Fruit fly (Drosophila melanogaster) whole organism, embryonic: ENCODE measurements around the gene ND-39.

Experiments
- Adf1 ChIP-seq: fragments of 200-800 bp; sonication (Bioruptor generic); IDR thresholded peaks from 2 replicates; pipeline ENCODE4 v1.3.6; 2022; ENCODE audit warnings: missing biosample characterization, missing genetic modification characterization
- Antp ChIP-seq: fragments of 200-800 bp; sonication (Bioruptor generic); optimal IDR thresholded peaks from 3 replicates; lab custom pipeline; 2016; ENCODE audit warnings: missing biosample characterization, missing genetic modification characterization
- Atf-2 ChIP-seq: fragments of 200-800 bp; sonication (Bioruptor generic); optimal IDR thresholded peaks from 2 replicates; lab custom pipeline; 2016; ENCODE audit warnings: missing biosample characterization, missing genetic modification characterization
- CG10267 ChIP-seq: fragments of 200-800 bp; sonication (Bioruptor generic); optimal IDR thresholded peaks from 2 replicates; lab custom pipeline; 2018; ENCODE audit warnings: missing biosample characterization, mild to moderate bottlenecking, missing genetic modification characterization, moderate library complexity
- CG10274 ChIP-seq: fragments of 200-800 bp; sonication (Bioruptor generic); optimal IDR thresholded peaks from 3 replicates; lab custom pipeline; 2017; ENCODE audit warnings: missing biosample characterization, mild to moderate bottlenecking, missing genetic modification characterization
- CG10543 ChIP-seq: fragments of 200-800 bp; sonication (Bioruptor generic); optimal IDR thresholded peaks from 3 replicates; lab custom pipeline; 2017; ENCODE audit warnings: missing biosample characterization, mild to moderate bottlenecking, missing genetic modification characterization, moderate library complexity
- CG11504 ChIP-seq: fragments of 200-800 bp; sonication (Bioruptor generic); optimal IDR thresholded peaks from 3 replicates; lab custom pipeline; 2019; ENCODE audit warnings: missing biosample characterization, mild to moderate bottlenecking, missing genetic modification characterization, moderate library complexity
- CG13296 ChIP-seq: fragments of 200-800 bp; sonication (Bioruptor generic); optimal IDR thresholded peaks from 3 replicates; lab custom pipeline; 2018; ENCODE audit warnings: missing biosample characterization, mild to moderate bottlenecking, missing genetic modification characterization
- CG14710 ChIP-seq: fragments of 200-800 bp; sonication (Bioruptor generic); optimal IDR thresholded peaks from 3 replicates; lab custom pipeline; 2019; ENCODE audit warnings: missing biosample characterization, mild to moderate bottlenecking, missing genetic modification characterization, moderate library complexity
- CG15269 ChIP-seq: fragments of 200-800 bp; sonication (Bioruptor generic); optimal IDR thresholded peaks from 2 replicates; lab custom pipeline; 2018; ENCODE audit warnings: missing biosample characterization, mild to moderate bottlenecking, missing genetic modification characterization, moderate library complexity
- CG15479 ChIP-seq: fragments of 200-800 bp; sonication (Bioruptor generic); optimal IDR thresholded peaks from 3 replicates; lab custom pipeline; 2019; ENCODE audit warnings: missing biosample characterization, mild to moderate bottlenecking, missing genetic modification characterization, moderate library complexity
- CG17829 ChIP-seq: fragments of 200-800 bp; optimal IDR thresholded peaks from 2 replicates; lab custom pipeline; 2019; ENCODE audit warnings: missing biosample characterization, mild to moderate bottlenecking, missing genetic modification characterization, moderate library complexity
- CG30020 ChIP-seq: fragments of 200-800 bp; optimal IDR thresholded peaks from 2 replicates; lab custom pipeline; 2019; ENCODE audit warnings: missing biosample characterization, mild to moderate bottlenecking, missing genetic modification characterization, moderate library complexity
- CG3847 ChIP-seq: fragments of 200-800 bp; sonication (Bioruptor generic); IDR thresholded peaks from 2 replicates; pipeline ENCODE4 v1.3.6; 2022; ENCODE audit warnings: missing biosample characterization, missing genetic modification characterization
- CG4707 ChIP-seq: fragments of 200-800 bp; sonication (Bioruptor generic); optimal IDR thresholded peaks from 2 replicates; lab custom pipeline; 2018; ENCODE audit warnings: missing biosample characterization, mild to moderate bottlenecking, missing genetic modification characterization, moderate library complexity
- CG5180 ChIP-seq: fragments of 200-800 bp; sonication (Bioruptor generic); optimal IDR thresholded peaks from 3 replicates; lab custom pipeline; 2017; ENCODE audit warnings: missing biosample characterization, missing genetic modification characterization, mild to moderate bottlenecking, moderate library complexity, missing genetic modification reagents
- CG6791 ChIP-seq: fragments of 200-800 bp; sonication (Bioruptor generic); IDR thresholded peaks from 3 replicates; pipeline ENCODE4 v1.3.6; 2022; ENCODE audit warnings: missing biosample characterization, missing genetic modification characterization; ENCODE audit not compliant: partially characterized antibody
- CG7839 ChIP-seq: fragments of 200-800 bp; sonication (Bioruptor generic); optimal IDR thresholded peaks from 3 replicates; lab custom pipeline; 2018; ENCODE audit warnings: missing biosample characterization, mild to moderate bottlenecking, missing genetic modification characterization, moderate library complexity
- CG9609 ChIP-seq: fragments of 200-800 bp; sonication (Bioruptor generic); optimal IDR thresholded peaks from 3 replicates; lab custom pipeline; 2016; ENCODE audit warnings: missing biosample characterization, missing genetic modification characterization
- Deaf1 ChIP-seq: fragments of 200-800 bp; optimal IDR thresholded peaks from 3 replicates; lab custom pipeline; 2019; ENCODE audit warnings: missing biosample characterization, mild to moderate bottlenecking, missing genetic modification characterization, moderate library complexity
- Dll ChIP-seq: fragments of 200-800 bp; sonication (Bioruptor generic); IDR thresholded peaks from 4 replicates; pipeline ENCODE4 v1.3.6; 2022; ENCODE audit warnings: missing biosample characterization, missing genetic modification characterization; ENCODE audit not compliant: partially characterized antibody
- Doc3 ChIP-seq: fragments of 200-800 bp; sonication (Bioruptor generic); IDR thresholded peaks from 3 replicates; pipeline ENCODE4 v1.3.6; 2022; ENCODE audit warnings: missing biosample characterization, missing genetic modification characterization; ENCODE audit not compliant: partially characterized antibody
- Dp ChIP-seq: fragments of 200-800 bp; sonication (Bioruptor generic); optimal IDR thresholded peaks from 2 replicates; lab custom pipeline; 2018; ENCODE audit warnings: missing biosample characterization, mild to moderate bottlenecking, missing genetic modification characterization, moderate library complexity
- Ets97D ChIP-seq: fragments of 200-800 bp; sonication (Bioruptor generic); optimal IDR thresholded peaks from 3 replicates; lab custom pipeline; 2016; ENCODE audit warnings: missing biosample characterization, missing genetic modification characterization
- H2.0 ChIP-seq: fragments of 200-800 bp; sonication (Bioruptor generic); IDR thresholded peaks from 2 replicates; pipeline ENCODE4 v1.3.6; 2022; ENCODE audit warnings: missing biosample characterization, missing genetic modification characterization
- HHEX ChIP-seq: fragments of 200-800 bp; sonication (Bioruptor generic); optimal IDR thresholded peaks from 3 replicates; lab custom pipeline; 2017; ENCODE audit warnings: missing biosample characterization, mild to moderate bottlenecking, missing genetic modification characterization, missing genetic modification reagents
- Lhr ChIP-seq: fragments of 200-800 bp; sonication (Bioruptor generic); optimal IDR thresholded peaks from 3 replicates; lab custom pipeline; 2017; ENCODE audit warnings: mild to moderate bottlenecking, missing biosample characterization, missing genetic modification reagents, missing genetic modification characterization
- Pdp1 ChIP-seq, 2 experiments: fragments of 200-800 bp; sonication (Bioruptor generic); optimal IDR thresholded peaks; 3 replicates each; lab custom pipeline; 2016; ENCODE audit warnings: missing biosample characterization in 2 of 2, missing genetic modification characterization in 2 of 2, mild to moderate bottlenecking in 1 of 2, moderate library complexity in 1 of 2
- Sin3A ChIP-seq: fragments of >200 bp; optimal IDR thresholded peaks from 2 replicates; lab custom pipeline; 2018
- Xrp1 ChIP-seq: fragments of 200-800 bp; sonication (Bioruptor generic); IDR thresholded peaks from 2 replicates; pipeline ENCODE4 v1.3.6; 2022; ENCODE audit warnings: missing biosample characterization, missing genetic modification characterization
- ac ChIP-seq: fragments of 200-800 bp; sonication (Bioruptor generic); optimal IDR thresholded peaks from 3 replicates; lab custom pipeline; 2017; ENCODE audit warnings: missing biosample characterization, mild to moderate bottlenecking, missing genetic modification characterization
- bbx ChIP-seq: fragments of 200-800 bp; sonication (Bioruptor generic); IDR thresholded peaks from 2 replicates; pipeline ENCODE4 v1.3.6; 2022; ENCODE audit warnings: missing biosample characterization, missing genetic modification characterization; ENCODE audit not compliant: partially characterized antibody
- bcd ChIP-seq: fragments of 200-800 bp; sonication (Bioruptor generic); optimal IDR thresholded peaks from 2 replicates; lab custom pipeline; 2017; ENCODE audit warnings: missing biosample characterization, mild to moderate bottlenecking, missing genetic modification characterization
- chif ChIP-seq, 2 experiments: fragments of 200-800 bp; sonication (Bioruptor generic); optimal IDR thresholded peaks; 3 replicates each; lab custom pipeline; 2016; ENCODE audit warnings: missing biosample characterization in 2 of 2, missing genetic modification characterization in 2 of 2
- dpn ChIP-seq, 2 experiments: fragments of 200-800 bp; sonication (Bioruptor generic); optimal IDR thresholded peaks; 3 replicates each; lab custom pipeline; 2016; ENCODE audit warnings: missing biosample characterization in 2 of 2, missing genetic modification characterization in 2 of 2
- esg ChIP-seq: fragments of 200-800 bp; sonication (Bioruptor generic); conservative IDR thresholded peaks from 2 replicates; pipeline ENCODE4 v1.3.6; 2022; ENCODE audit warnings: missing biosample characterization, missing genetic modification characterization
- eyg ChIP-seq: fragments of 200-800 bp; sonication (Bioruptor generic); optimal IDR thresholded peaks from 3 replicates; lab custom pipeline; 2016; ENCODE audit warnings: missing biosample characterization, missing genetic modification characterization
- fd3F ChIP-seq: fragments of 200-800 bp; sonication (Bioruptor generic); optimal IDR thresholded peaks from 2 replicates; lab custom pipeline; 2018; ENCODE audit warnings: missing biosample characterization, mild to moderate bottlenecking, missing genetic modification characterization, moderate library complexity
- ftz-f1 ChIP-seq: fragments of 200-800 bp; sonication (Bioruptor generic); optimal IDR thresholded peaks from 2 replicates; lab custom pipeline; 2016; ENCODE audit warnings: missing biosample characterization, missing genetic modification characterization
- kah ChIP-seq: fragments of 200-800 bp; sonication (Bioruptor generic); optimal IDR thresholded peaks from 2 replicates; lab custom pipeline; 2018; ENCODE audit warnings: missing biosample characterization, mild to moderate bottlenecking, missing genetic modification characterization
- lab ChIP-seq: fragments of 200-800 bp; sonication (Bioruptor generic); optimal IDR thresholded peaks from 3 replicates; lab custom pipeline; 2017; ENCODE audit warnings: missing biosample characterization, missing genetic modification characterization, mild to moderate bottlenecking, moderate library complexity, missing genetic modification reagents
- nau ChIP-seq: fragments of 200-800 bp; sonication (Bioruptor generic); optimal IDR thresholded peaks from 3 replicates; lab custom pipeline; 2017; ENCODE audit warnings: missing biosample characterization, mild to moderate bottlenecking, missing genetic modification characterization, missing genetic modification reagents
- phol ChIP-seq: fragments of 200-800 bp; sonication (Bioruptor generic); optimal IDR thresholded peaks from 3 replicates; lab custom pipeline; 2018; ENCODE audit warnings: missing biosample characterization, mild to moderate bottlenecking, missing genetic modification characterization, moderate library complexity
- sens ChIP-seq: fragments of 200-800 bp; sonication (Bioruptor generic); peaks from one replicate; lab custom pipeline; 2016; ENCODE audit warnings: missing biosample characterization, missing genetic modification characterization
- sim ChIP-seq: fragments of 200-800 bp; sonication (Bioruptor generic); IDR thresholded peaks from 2 replicates; pipeline ENCODE4 v1.3.6; 2022; ENCODE audit warnings: missing biosample characterization, missing genetic modification characterization
- sug ChIP-seq: fragments of 200-800 bp; optimal IDR thresholded peaks from 2 replicates; lab custom pipeline; 2019; ENCODE audit warnings: missing biosample characterization, mild to moderate bottlenecking, missing genetic modification characterization, moderate library complexity
- tna ChIP-seq: fragments of 200-800 bp; sonication (Bioruptor generic); IDR thresholded peaks from 2 replicates; pipeline ENCODE4 v1.3.6; 2022; ENCODE audit warnings: missing biosample characterization, missing genetic modification characterization; ENCODE audit not compliant: partially characterized antibody
- usp ChIP-seq: fragments of >200 bp; optimal IDR thresholded peaks from 2 replicates; lab custom pipeline; 2017; ENCODE audit warnings: missing biosample characterization, missing genetic modification characterization

ND-39 gene

dm6 chr3L:20494780-20495591 lies 3.1 kb downstream of the ND-39 start, which contains the start of gene ZnT77C (continued):
- peak; percentile 6 for TF ChIP-seq CG17829 (tag; lab: Kevin White, UChicago)
- TF ChIP-seq HHEX, result no peak
- peak; percentile 31 for TF ChIP-seq Sin3A (lab: Kevin White, UChicago)
- 0 out of 4 replicates have a peak, but pooled peaks have one; percentile 14 for TF ChIP-seq Dll (GFP tag; lab: Robert Waterston, UW)
- TF ChIP-seq bcd (GFP tag; lab: Kevin White, UChicago), result no peak
- TF ChIP-seq CG13296, result peak; percentile 77
- no peak for TF ChIP-seq sug (tag; lab: Kevin White, UChicago)
- peak; percentile 70 for TF ChIP-seq sens
- peak; percentile 40 for TF ChIP-seq CG15269 (tag; lab: Kevin White, UChicago)
- TF ChIP-seq CG14710, result peak; percentile 13
- TF ChIP-seq chif (GFP tag; optimal IDR thresholded peaks at IDR 0.05; lab: Kevin White, UChicago), result no peak
- no peak for TF ChIP-seq Adf1 (GFP tag; lab: Robert Waterston, UW)
- no peak for TF ChIP-seq tna (GFP tag; lab: Robert Waterston, UW)
- no peak for TF ChIP-seq Atf-2 (GFP tag; lab: Kevin White, UChicago)
- peak; percentile 57 for TF ChIP-seq CG11504 (tag; lab: Kevin White, UChicago)
- TF ChIP-seq ftz-f1 (GFP tag; lab: Kevin White, UChicago), result no peak
- no peak for TF ChIP-seq sim (GFP tag; lab: Robert Waterston, UW)
- no peak for TF ChIP-seq CG10543 (GFP tag; lab: Kevin White, UChicago)
- TF ChIP-seq CG15479 (GFP tag; lab: Kevin White, UChicago), result no peak
- TF ChIP-seq CG9609, result no peak
- peak; percentile 39; the same call in 1 of the 2 replicates for TF ChIP-seq CG3847 (GFP tag; lab: Robert Waterston, UW)
- TF ChIP-seq CG4707 (GFP tag; lab: Kevin White, UChicago), result no peak
- TF ChIP-seq Lhr, result peak; percentile 79
- no peak for TF ChIP-seq CG5180 (GFP tag; lab: Kevin White, UChicago)
- TF ChIP-seq esg, result no peak
- peak in 1 of 2 experiments; percentile 97 for TF ChIP-seq Pdp1 (GFP tag; optimal IDR thresholded peaks at IDR 0.05; lab: Kevin White, UChicago)
- TF ChIP-seq Dp, result peak; percentile 54
- TF ChIP-seq dpn (GFP tag; optimal IDR thresholded peaks at IDR 0.05; lab: Kevin White, UChicago), result no peak
- TF ChIP-seq Antp, result no peak
- peak; percentile 33 for TF ChIP-seq CG10267
- TF ChIP-seq Ets97D (GFP tag; lab: Kevin White, UChicago), result peak; percentile 29
- no peak for TF ChIP-seq H2.0
- TF ChIP-seq bbx (GFP tag; lab: Robert Waterston, UW), result 0 out of 2 replicates have a peak, but pooled peaks have one; percentile 6
- TF ChIP-seq Xrp1 (GFP tag; lab: Robert Waterston, UW), result no peak
- TF ChIP-seq CG6791, result no peak
- no peak for TF ChIP-seq nau (GFP tag; lab: Kevin White, UChicago)
- no peak for TF ChIP-seq Deaf1 (tag; lab: Kevin White, UChicago)
- no peak for TF ChIP-seq usp (GFP tag; lab: Kevin White, UChicago)
- TF ChIP-seq ac (GFP tag; lab: Kevin White, UChicago), result no peak
- TF ChIP-seq fd3F (GFP tag; lab: Kevin White, UChicago), result peak; percentile 24
- TF ChIP-seq kah (GFP tag; lab: Kevin White, UChicago), result no peak
- no peak for TF ChIP-seq eyg
- peak; percentile 37 for TF ChIP-seq lab
- peak; percentile 4 for TF ChIP-seq CG30020
- TF ChIP-seq CG10274, result no peak
- no peak for TF ChIP-seq Doc3 (GFP tag; lab: Robert Waterston, UW)
- peak; percentile 27 for TF ChIP-seq phol (tag; lab: Kevin White, UChicago)
- no peak for TF ChIP-seq CG7839 (tag; lab: Kevin White, UChicago)
